Fruit fly (Drosophila melanogaster): ENCODE measurements around the gene Tsp.

The Tsp gene

DNA sequence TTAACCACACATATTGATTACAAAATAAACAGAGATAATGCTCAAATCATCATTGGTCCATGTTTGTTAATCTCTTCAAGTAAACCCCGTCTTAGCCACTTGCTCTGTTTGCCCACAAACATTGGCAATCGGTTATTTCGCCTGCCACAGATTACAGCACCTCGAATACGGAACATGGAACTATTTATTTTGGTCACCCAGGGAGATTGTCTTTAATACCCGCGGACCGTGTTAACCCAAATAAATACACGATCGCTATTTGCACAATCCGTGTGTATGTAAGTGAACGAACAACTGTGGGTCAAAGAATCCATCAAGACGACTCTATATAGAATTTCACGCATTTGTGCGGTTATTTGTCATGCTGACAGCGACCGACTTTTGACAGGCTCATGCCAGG, 8.1 kb downstream of the Tsp start (continued):
- TF ChIP-seq MTF-1 (GFP tag; optimal IDR thresholded peaks at IDR 0.05; ENCODE audit: borderline replicate concordance) (peak; percentile 36), CG10274 (GFP tag; optimal IDR thresholded peaks at IDR 0.05) (no peak), inv (GFP tag; IDR thresholded peaks at IDR 0.05; ENCODE audit: partially characterized antibody) (no peak), mirr (GFP tag; optimal IDR thresholded peaks at IDR 0.05) (peak; percentile 50), CG7357 (GFP tag; IDR thresholded peaks at IDR 0.05) (no peak), Lpt (GFP tag; optimal IDR thresholded peaks at IDR 0.05) (no peak), az2 (GFP tag; optimal IDR thresholded peaks at IDR 0.05) (no peak), wdn (GFP tag; IDR thresholded peaks at IDR 0.05) (no peak), Pdp1 (GFP tag; optimal IDR thresholded peaks at IDR 0.05) (peak in 1 of 2 experiments; percentile 49), CG10267 (tag; optimal IDR thresholded peaks at IDR 0.05) (peak; percentile 36), HLH3B (GFP tag; IDR thresholded peaks at IDR 0.05) (no peak), NfI (GFP tag; optimal IDR thresholded peaks at IDR 0.05) (no peak), CG7839 (tag; optimal IDR thresholded peaks at IDR 0.05) (peak; percentile 11), Deaf1 (tag; optimal IDR thresholded peaks at IDR 0.05) (no peak), CG11696 (GFP tag; IDR thresholded peaks at IDR 0.05) (no peak), CG14441 (GFP tag; IDR thresholded peaks at IDR 0.05) (no peak), D19A (tag; optimal IDR thresholded peaks at IDR 0.05) (no peak), Dfd (GFP tag; optimal IDR thresholded peaks at IDR 0.05) (no peak), emc (GFP tag; optimal IDR thresholded peaks at IDR 0.05) (no peak), Opbp (GFP tag; IDR thresholded peaks at IDR 0.05; ENCODE audit: partially characterized antibody) (no peak), en (GFP tag; optimal IDR thresholded peaks at IDR 0.05) (peak; percentile 30), tll (GFP tag; optimal IDR thresholded peaks at IDR 0.05) (peak in 1 of 2 experiments; percentile 99), Chrac-16 (GFP tag; optimal IDR thresholded peaks at IDR 0.05) (no peak), ato (GFP tag; IDR thresholded peaks at IDR 0.05; ENCODE audit: partially characterized antibody) (no peak), Dek (tag; optimal IDR thresholded peaks at IDR 0.05) (no peak), Hr3 (GFP tag; optimal IDR thresholded peaks at IDR 0.05) (no peak), hb (GFP tag; IDR thresholded peaks at IDR 0.05; ENCODE audit: partially characterized antibody) (no peak), nmo (GFP tag; optimal IDR thresholded peaks at IDR 0.05) (no peak), BEAF-32 (GFP tag; optimal IDR thresholded peaks at IDR 0.05) (no peak), CG17829 (tag; optimal IDR thresholded peaks at IDR 0.05) (no peak), Aef1 (GFP tag; IDR thresholded peaks at IDR 0.05) (no peak), CG3407 (GFP tag; optimal IDR thresholded peaks at IDR 0.05) (peak; percentile 26), CG2678 (tag; optimal IDR thresholded peaks at IDR 0.05) (peak; percentile 33), fd64A (GFP tag; optimal IDR thresholded peaks at IDR 0.05) (no peak), CG11723 (GFP tag; optimal IDR thresholded peaks at IDR 0.05) (no peak), tin (GFP tag; optimal IDR thresholded peaks at IDR 0.05) (no peak), C15 (GFP tag; IDR thresholded peaks at IDR 0.05) (no peak), unpg (GFP tag; optimal IDR thresholded peaks at IDR 0.05) (peak; percentile 7), CG12071 (GFP tag; optimal IDR thresholded peaks at IDR 0.05) (no peak), CG7556 (GFP tag; optimal IDR thresholded peaks at IDR 0.05) (peak; percentile 20), ewg (GFP tag; optimal IDR thresholded peaks at IDR 0.05) (no peak), CG8478 (optimal IDR thresholded peaks at IDR 0.05) (no peak), br (optimal IDR thresholded peaks at IDR 0.05) (no peak), Ptx1 (GFP tag; IDR thresholded peaks at IDR 0.05) (no peak), E2f2 (GFP tag; IDR thresholded peaks at IDR 0.05) (no peak), sob (GFP tag; IDR thresholded peaks at IDR 0.05) (0 out of 2 replicates have a peak, but pooled peaks have one; percentile 25), ash1 (GFP tag; optimal IDR thresholded peaks at IDR 0.05) (no peak), Myb (GFP tag; optimal IDR thresholded peaks at IDR 0.05) (no peak), CG13424 (tag; optimal IDR thresholded peaks at IDR 0.05) (no peak), CG17361 (GFP tag; IDR thresholded peaks at IDR 0.05) (no peak), lola (GFP tag; optimal IDR thresholded peaks at IDR 0.05) (peak in 1 of 3 experiments; percentile 70)
